Worm (Caenorhabditis elegans) whole organism, L4 larva: ENCODE data around the gene tag-293.

Experiments used
- Y48G9A.11 ChIP-seq: fragments of 200-800 bp; sonication (Bioruptor generic); IDR thresholded peaks from 2 replicates; pipeline ENCODE4 v1.3.6; 2022; ENCODE audit warnings: missing genetic modification reagents, missing genetic modification characterization, missing compliant biosample characterization
- aly-2 ChIP-seq: sonication (generic microtip); optimal IDR thresholded peaks from 2 replicates; lab custom pipeline; 2018; ENCODE audit warnings: missing biosample characterization, missing genetic modification characterization
- dve-1 ChIP-seq: sonication (generic microtip); optimal IDR thresholded peaks from 2 replicates; lab custom pipeline; 2017; ENCODE audit warnings: antibody characterized with exemption, mild to moderate bottlenecking, missing genetic modification characterization, missing compliant biosample characterization; ENCODE audit not compliant: insufficient read depth
- jun-1 ChIP-seq: fragments of 150-350 bp; optimal IDR thresholded peaks from 2 replicates; lab custom pipeline; 2014; ENCODE audit warnings: missing biosample characterization, missing genetic modification reagents, missing genetic modification characterization
- lin-13 ChIP-seq: fragments of 150-350 bp; optimal IDR thresholded peaks from 2 replicates; lab custom pipeline; 2014; ENCODE audit warnings: missing biosample characterization, missing genetic modification reagents, missing genetic modification characterization
- lsy-2 ChIP-seq, 2 experiments: fragments of 150-350 bp in 1 of 2; sonication (generic microtip) in 1 of 2; optimal IDR thresholded peaks; 2 replicates each; lab custom pipeline; 2014 to 2017; ENCODE audit warnings: missing biosample characterization in 2 of 2, missing genetic modification characterization in 2 of 2
- mdl-1 ChIP-seq, 2 experiments: fragments of 150-350 bp in 1 of 2; sonication (generic microtip) in 1 of 2; optimal IDR thresholded peaks; 2 replicates each; lab custom pipeline; 2014 to 2017; ENCODE audit warnings: missing biosample characterization in 2 of 2, missing genetic modification characterization in 2 of 2
- nhr-11 ChIP-seq: fragments of 150-350 bp; optimal IDR thresholded peaks from 2 replicates; lab custom pipeline; 2014; ENCODE audit warnings: missing biosample characterization, missing genetic modification characterization
- snpc-4 ChIP-seq: fragments of 150-350 bp; optimal IDR thresholded peaks from 2 replicates; lab custom pipeline; 2014; ENCODE audit warnings: missing biosample characterization, missing genetic modification characterization
- unc-39 ChIP-seq: sonication (generic microtip); optimal IDR thresholded peaks from 2 replicates; lab custom pipeline; 2017; ENCODE audit warnings: missing biosample characterization, missing genetic modification characterization
- unc-62 ChIP-seq, 3 experiments: fragments of 150-350 bp in 1 of 3; sonication (generic microtip); optimal IDR thresholded peaks in 2 of 3; peaks in 1 of 3; 1 replicate in 1 of 3; 2 replicates in 2 of 3; lab custom pipeline; 2014 to 2017; ENCODE audit warnings: missing biosample characterization in 3 of 3, missing genetic modification characterization in 3 of 3, missing genetic modification reagents in 3 of 3, missing genotype in 1 of 3
- vab-7 ChIP-seq: fragments of 200-800 bp; sonication (Bioruptor generic); IDR thresholded peaks from 2 replicates; pipeline ENCODE4 v1.3.6; 2022; ENCODE audit warnings: missing genetic modification reagents, missing genetic modification characterization, missing compliant biosample characterization
- zag-1 ChIP-seq: fragments of 150-350 bp; optimal IDR thresholded peaks from 2 replicates; lab custom pipeline; 2014; ENCODE audit warnings: missing biosample characterization, missing genetic modification characterization
- zfp-2 ChIP-seq: sonication (generic microtip); optimal IDR thresholded peaks from 2 replicates; lab custom pipeline; 2016; ENCODE audit warnings: mild to moderate bottlenecking, missing genetic modification characterization, missing compliant biosample characterization

DNA sequence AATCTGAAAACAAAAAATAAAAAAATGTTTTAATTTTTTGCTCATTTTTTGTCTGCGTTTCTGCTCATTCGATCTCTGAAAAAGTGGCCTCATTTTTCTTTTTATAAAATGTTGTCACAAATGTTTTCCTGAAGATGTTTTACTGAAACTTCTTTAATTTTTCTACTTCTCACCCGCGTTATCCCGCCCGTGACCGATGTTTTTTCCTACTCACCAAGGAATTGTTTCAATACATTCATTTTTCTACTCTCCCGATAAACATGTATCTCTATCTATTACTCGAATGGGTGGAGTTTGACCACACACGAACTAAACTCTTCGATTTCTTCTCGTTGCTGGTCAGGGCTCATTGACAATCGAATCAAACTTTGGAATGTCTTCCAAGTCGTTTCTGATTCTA, 24.5 kb downstream of the tag-293 start, which contains the start of gene F10G2.2:
- TF ChIP-seq mdl-1 (tag; optimal IDR thresholded peaks at IDR 0.05; lab: Kevin White, UChicago) = no peak
- TF ChIP-seq vab-7 = no peak
- no peak for TF ChIP-seq snpc-4 (tag; lab: Kevin White, UChicago)
- TF ChIP-seq lin-13 (GFP tag; lab: Kevin White, UChicago) = no peak
- no peak for TF ChIP-seq unc-62 (GFP tag; optimal IDR thresholded peaks at IDR 0.05 in 1 of 2; lab: Kevin White, UChicago)
- no peak for TF ChIP-seq unc-62 (tag; optimal IDR thresholded peaks at IDR 0.05; lab: Kevin White, UChicago)
- TF ChIP-seq nhr-11 = no peak
- no peak for TF ChIP-seq jun-1 (tag; lab: Kevin White, UChicago)
- TF ChIP-seq unc-39 (tag; lab: Kevin White, UChicago) = no peak
- no peak for TF ChIP-seq zag-1 (tag; lab: Kevin White, UChicago)
- TF ChIP-seq Y48G9A.11 (GFP tag; lab: Robert Waterston, UW) = no peak
- TF ChIP-seq lsy-2 (tag; optimal IDR thresholded peaks at IDR 0.05; lab: Kevin White, UChicago) = no peak
- no peak for TF ChIP-seq zfp-2 (tag; lab: Kevin White, UChicago)
- TF ChIP-seq aly-2 (tag; lab: Kevin White, UChicago) = no peak
- TF ChIP-seq dve-1 = no peak
